Fruit fly (Drosophila melanogaster): ENCODE data around the gene CG15387.
A peak's percentile ranks its signal among the peaks of the same experiment; 100 is the strongest.

dm6 chr2L:2236722-2237121 is 10.6 kb upstream of the CG15387 start, which contains the start of gene Sec24CD:
- TF ChIP-seq kay (GFP tag; ENCODE audit: borderline replicate concordance) = peak; percentile 97
- TF ChIP-seq CG7101 (tag; optimal IDR thresholded peaks at IDR 0.05) = peak; percentile 30
- TF ChIP-seq Mnt (GFP tag; optimal IDR thresholded peaks at IDR 0.05) = peak; percentile 33
- TF ChIP-seq pad (GFP tag; optimal IDR thresholded peaks at IDR 0.05) = no peak
- TF ChIP-seq CG5204 (GFP tag; optimal IDR thresholded peaks at IDR 0.05) = no peak
- no peak for TF ChIP-seq Crg-1 (GFP tag; optimal IDR thresholded peaks at IDR 0.05)
- TF ChIP-seq tj (GFP tag; optimal IDR thresholded peaks at IDR 0.05) = peak; percentile 22
- no peak for TF ChIP-seq CG11617 (GFP tag; optimal IDR thresholded peaks at IDR 0.05)
- peak; percentile 69 for TF ChIP-seq cic (GFP tag; optimal IDR thresholded peaks at IDR 0.05)
- no peak for TF ChIP-seq CG14711 (tag; optimal IDR thresholded peaks at IDR 0.05)
- no peak for TF ChIP-seq CG33017 (tag; optimal IDR thresholded peaks at IDR 0.05)
- no peak for TF ChIP-seq toe (GFP tag; optimal IDR thresholded peaks at IDR 0.05)

Data from whole organism, adult.